Worm (Caenorhabditis elegans): ENCODE data around the gene fbxc-28.
"Not testable (repeated sequence)": the region's sequence is repeated elsewhere in the genome, so short reads cannot be mapped to it uniquely, and the experiment has no call there.

DNA sequence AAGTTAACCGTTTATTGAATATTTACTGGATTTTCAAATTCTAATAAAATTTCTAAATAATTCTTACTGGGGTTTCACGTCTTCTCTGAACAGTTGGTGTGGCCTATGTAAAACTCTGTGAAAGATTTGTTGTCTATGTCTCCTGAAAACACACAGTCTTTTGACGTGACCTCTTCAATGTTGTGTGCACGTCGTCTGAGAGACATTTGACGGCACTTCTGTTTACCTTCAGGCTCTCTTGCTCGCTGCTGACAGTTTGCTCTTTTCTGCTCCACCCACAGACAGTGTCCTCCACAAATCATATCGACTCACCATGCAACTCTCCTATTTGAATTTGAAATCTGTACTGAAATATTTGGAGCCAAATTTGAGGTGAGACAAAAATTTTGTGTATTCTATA is 7.2 kb downstream of the fbxc-28 start, which contains the start of gene fbxc-34:
- not testable (repeated sequence) for TF ChIP-seq cog-1 (tag; optimal IDR thresholded peaks at IDR 0.05); T22C8.4 (GFP tag; IDR thresholded peaks at IDR 0.05)

Measured in whole organism, midembryonic.